Fruit fly (Drosophila melanogaster) S2 (cell line): Measurements from ENCODE around the gene CG10584.

Source experiments
- CG8478 ChIP-seq: fragments of >200 bp; optimal IDR thresholded peaks from 2 replicates; lab custom pipeline; 2018
- CTCF ChIP-seq, 2 experiments: fragments of >200 bp; optimal IDR thresholded peaks; 2 replicates each; lab custom pipeline; 2018

- TF ChIP-seq CTCF (optimal IDR thresholded peaks at IDR 0.05; lab: Kevin White, UChicago) (no peak), CG8478 (lab: Kevin White, UChicago) (no peak)
These were observed 24.7 kb upstream of the CG10584 start for dm6 chr3L:21055839-21056238.
